Fruit fly (Drosophila melanogaster) whole organism, embryonic: Measurements from ENCODE around the gene Cow.

Experiments
- CG10147 ChIP-seq: fragments of 200-800 bp; sonication (Bioruptor generic); optimal IDR thresholded peaks from 2 replicates; lab custom pipeline; 2019; ENCODE audit warnings: missing biosample characterization, mild to moderate bottlenecking, missing genetic modification characterization, moderate library complexity
- CG10565 ChIP-seq: fragments of 200-800 bp; sonication (Bioruptor generic); optimal IDR thresholded peaks from 3 replicates; lab custom pipeline; 2016; ENCODE audit warnings: missing biosample characterization, mild to moderate bottlenecking, missing genetic modification characterization
- CG11504 ChIP-seq: fragments of 200-800 bp; sonication (Bioruptor generic); optimal IDR thresholded peaks from 3 replicates; lab custom pipeline; 2019; ENCODE audit warnings: missing biosample characterization, mild to moderate bottlenecking, missing genetic modification characterization, moderate library complexity
- CG12104 ChIP-seq: fragments of 200-800 bp; sonication (Bioruptor generic); optimal IDR thresholded peaks from 3 replicates; lab custom pipeline; 2016; ENCODE audit warnings: missing biosample characterization, missing genetic modification characterization
- CG13296 ChIP-seq: fragments of 200-800 bp; sonication (Bioruptor generic); optimal IDR thresholded peaks from 3 replicates; lab custom pipeline; 2018; ENCODE audit warnings: missing biosample characterization, mild to moderate bottlenecking, missing genetic modification characterization
- CG15269 ChIP-seq: fragments of 200-800 bp; sonication (Bioruptor generic); optimal IDR thresholded peaks from 2 replicates; lab custom pipeline; 2018; ENCODE audit warnings: missing biosample characterization, mild to moderate bottlenecking, missing genetic modification characterization, moderate library complexity
- CG16815 ChIP-seq: fragments of 200-800 bp; sonication (Bioruptor generic); optimal IDR thresholded peaks from 3 replicates; lab custom pipeline; 2017; ENCODE audit warnings: missing biosample characterization, mild to moderate bottlenecking, missing genetic modification characterization
- CG17612 ChIP-seq: fragments of 200-800 bp; sonication (Bioruptor generic); IDR thresholded peaks from 2 replicates; pipeline ENCODE4 v1.3.6; 2022; ENCODE audit warnings: missing biosample characterization, missing genetic modification characterization
- CG2120 ChIP-seq: fragments of 200-800 bp; sonication (Bioruptor generic); optimal IDR thresholded peaks from 3 replicates; lab custom pipeline; 2016; ENCODE audit warnings: missing biosample characterization, missing genetic modification characterization
- CG2678 ChIP-seq: fragments of 200-800 bp; sonication (Bioruptor generic); optimal IDR thresholded peaks from 3 replicates; lab custom pipeline; 2019; ENCODE audit warnings: missing biosample characterization, mild to moderate bottlenecking, missing genetic modification characterization, moderate library complexity
- CG30403 ChIP-seq: fragments of 200-800 bp; sonication (Bioruptor generic); optimal IDR thresholded peaks from 3 replicates; lab custom pipeline; 2016; ENCODE audit warnings: missing biosample characterization, missing genetic modification characterization
- CG3163 ChIP-seq: fragments of 200-800 bp; sonication (Bioruptor generic); optimal IDR thresholded peaks from 3 replicates; lab custom pipeline; 2016; ENCODE audit warnings: missing biosample characterization, missing genetic modification characterization
- CG3281 ChIP-seq: fragments of 200-800 bp; sonication (Bioruptor generic); optimal IDR thresholded peaks from 3 replicates; lab custom pipeline; 2017; ENCODE audit warnings: missing biosample characterization, mild to moderate bottlenecking, missing genetic modification characterization
- CG6175 ChIP-seq: fragments of 200-800 bp; sonication (Bioruptor generic); IDR thresholded peaks from 3 replicates; pipeline ENCODE4 v1.3.6; 2022; ENCODE audit warnings: missing biosample characterization, missing genetic modification characterization
- CG9727 ChIP-seq: fragments of 200-800 bp; sonication (Bioruptor generic); optimal IDR thresholded peaks from 3 replicates; lab custom pipeline; 2017; ENCODE audit warnings: missing biosample characterization, mild to moderate bottlenecking, missing genetic modification characterization
- CG9817 ChIP-seq: fragments of 200-800 bp; sonication (Bioruptor generic); optimal IDR thresholded peaks from 2 replicates; lab custom pipeline; 2018; ENCODE audit warnings: missing biosample characterization, mild to moderate bottlenecking, missing genetic modification characterization, moderate library complexity
- D19A ChIP-seq: fragments of 200-800 bp; optimal IDR thresholded peaks from 3 replicates; lab custom pipeline; 2019; ENCODE audit warnings: missing biosample characterization, mild to moderate bottlenecking, missing genetic modification characterization, moderate library complexity
- D19B ChIP-seq: fragments of 200-800 bp; sonication (Bioruptor generic); optimal IDR thresholded peaks from 2 replicates; lab custom pipeline; 2017; ENCODE audit warnings: missing biosample characterization, mild to moderate bottlenecking, missing genetic modification characterization
- Dll ChIP-seq: fragments of 200-800 bp; sonication (Bioruptor generic); IDR thresholded peaks from 4 replicates; pipeline ENCODE4 v1.3.6; 2022; ENCODE audit warnings: missing biosample characterization, missing genetic modification characterization; ENCODE audit not compliant: partially characterized antibody
- Ets65A ChIP-seq: fragments of 200-800 bp; sonication (Bioruptor generic); peaks from one replicate; lab custom pipeline; 2016; ENCODE audit warnings: missing biosample characterization, missing genetic modification characterization
- Fer1 ChIP-seq: fragments of 200-800 bp; sonication (Bioruptor generic); optimal IDR thresholded peaks from 2 replicates; lab custom pipeline; 2017; ENCODE audit warnings: missing biosample characterization, mild to moderate bottlenecking, missing genetic modification characterization
- Fer3 ChIP-seq: fragments of 200-800 bp; sonication (Bioruptor generic); optimal IDR thresholded peaks from 2 replicates; lab custom pipeline; 2018; ENCODE audit warnings: missing biosample characterization, mild to moderate bottlenecking, missing genetic modification characterization, moderate library complexity
- Hand ChIP-seq: fragments of 200-800 bp; sonication (Bioruptor generic); optimal IDR thresholded peaks from 2 replicates; lab custom pipeline; 2017; ENCODE audit warnings: mild to moderate bottlenecking, missing biosample characterization, missing genetic modification reagents, missing genetic modification characterization
- Hmr ChIP-seq: fragments of 200-800 bp; sonication (Bioruptor generic); optimal IDR thresholded peaks from 3 replicates; lab custom pipeline; 2017; ENCODE audit warnings: mild to moderate bottlenecking, missing biosample characterization, missing genetic modification reagents, missing genetic modification characterization
- Hr51 ChIP-seq, 2 experiments: fragments of 200-800 bp; sonication (Bioruptor generic); optimal IDR thresholded peaks; 2 replicates in 1 of 2; 3 replicates in 1 of 2; lab custom pipeline; 2016 to 2018; ENCODE audit warnings: missing biosample characterization in 2 of 2, missing genetic modification characterization in 2 of 2, mild to moderate bottlenecking in 1 of 2, moderate library complexity in 1 of 2
- Hsf ChIP-seq: fragments of 200-800 bp; sonication (Bioruptor generic); optimal IDR thresholded peaks from 3 replicates; lab custom pipeline; 2016; ENCODE audit warnings: missing biosample characterization, missing genetic modification characterization
- Med ChIP-seq: fragments of 200-800 bp; sonication (Bioruptor generic); peaks from one replicate; lab custom pipeline; 2016; ENCODE audit warnings: missing biosample characterization, missing genetic modification characterization, mild to moderate bottlenecking, inconsistent platforms, moderate library complexity
- Meics ChIP-seq: fragments of 200-800 bp; sonication (Bioruptor generic); optimal IDR thresholded peaks from 2 replicates; lab custom pipeline; 2017; ENCODE audit warnings: missing biosample characterization, mild to moderate bottlenecking, missing genetic modification characterization
- Rfx ChIP-seq: fragments of 200-800 bp; sonication (Bioruptor generic); IDR thresholded peaks from 2 replicates; pipeline ENCODE4 v1.3.6; 2022; ENCODE audit warnings: missing biosample characterization, missing genetic modification characterization
- Sin3A ChIP-seq: fragments of >200 bp; optimal IDR thresholded peaks from 2 replicates; lab custom pipeline; 2018
- ap ChIP-seq: fragments of 200-800 bp; sonication (Bioruptor generic); IDR thresholded peaks from 2 replicates; pipeline ENCODE4 v1.3.6; 2022; ENCODE audit warnings: missing biosample characterization, missing genetic modification characterization
- bcd ChIP-seq: fragments of 200-800 bp; sonication (Bioruptor generic); optimal IDR thresholded peaks from 2 replicates; lab custom pipeline; 2017; ENCODE audit warnings: missing biosample characterization, mild to moderate bottlenecking, missing genetic modification characterization
- chinmo ChIP-seq: fragments of 200-800 bp; sonication (Bioruptor generic); IDR thresholded peaks from 4 replicates; pipeline ENCODE4 v1.3.6; 2022; ENCODE audit warnings: missing biosample characterization, missing genetic modification characterization; ENCODE audit not compliant: partially characterized antibody
- cwo ChIP-seq: fragments of 200-800 bp; sonication (Bioruptor generic); optimal IDR thresholded peaks from 3 replicates; lab custom pipeline; 2017; ENCODE audit warnings: missing biosample characterization, missing genetic modification characterization, mild to moderate bottlenecking, moderate library complexity, missing genetic modification reagents
- dmrt99B ChIP-seq: fragments of 200-800 bp; sonication (Bioruptor generic); optimal IDR thresholded peaks from 2 replicates; lab custom pipeline; 2018; ENCODE audit warnings: missing biosample characterization, mild to moderate bottlenecking, missing genetic modification characterization, moderate library complexity
- dysf ChIP-seq: fragments of 200-800 bp; sonication (Bioruptor generic); IDR thresholded peaks from 3 replicates; pipeline ENCODE4 v1.3.6; 2022; ENCODE audit warnings: missing biosample characterization, missing genetic modification characterization
- fd102C ChIP-seq: fragments of 200-800 bp; sonication (Bioruptor generic); optimal IDR thresholded peaks from 2 replicates; lab custom pipeline; 2018; ENCODE audit warnings: missing biosample characterization, mild to moderate bottlenecking, missing genetic modification characterization, moderate library complexity
- gro ChIP-seq: fragments of 200-800 bp; sonication (Bioruptor generic); optimal IDR thresholded peaks from 2 replicates; lab custom pipeline; 2016; ENCODE audit warnings: missing biosample characterization, missing genetic modification characterization
- jumu ChIP-seq: fragments of 200-800 bp; sonication (Bioruptor generic); optimal IDR thresholded peaks from 3 replicates; lab custom pipeline; 2016; ENCODE audit warnings: missing biosample characterization, missing genetic modification characterization
- lab ChIP-seq: fragments of 200-800 bp; sonication (Bioruptor generic); optimal IDR thresholded peaks from 3 replicates; lab custom pipeline; 2017; ENCODE audit warnings: missing biosample characterization, missing genetic modification characterization, mild to moderate bottlenecking, moderate library complexity, missing genetic modification reagents
- lmd ChIP-seq: fragments of 200-800 bp; sonication (Bioruptor generic); IDR thresholded peaks from 2 replicates; pipeline ENCODE4 v1.3.6; 2022; ENCODE audit warnings: missing biosample characterization, missing genetic modification characterization
- mirr ChIP-seq: fragments of 200-800 bp; sonication (Bioruptor generic); optimal IDR thresholded peaks from 3 replicates; lab custom pipeline; 2018; ENCODE audit warnings: missing biosample characterization, mild to moderate bottlenecking, missing genetic modification characterization
- nmo ChIP-seq: fragments of 200-800 bp; sonication (Bioruptor generic); optimal IDR thresholded peaks from 2 replicates; lab custom pipeline; 2018; ENCODE audit warnings: missing biosample characterization, mild to moderate bottlenecking, missing genetic modification characterization, moderate library complexity
- pfk ChIP-seq: fragments of 200-800 bp; sonication (Bioruptor generic); optimal IDR thresholded peaks from 2 replicates; lab custom pipeline; 2018; ENCODE audit warnings: missing biosample characterization, mild to moderate bottlenecking, missing genetic modification characterization, moderate library complexity
- run ChIP-seq: fragments of 200-800 bp; sonication (Bioruptor generic); optimal IDR thresholded peaks from 3 replicates; lab custom pipeline; 2018; ENCODE audit warnings: missing biosample characterization, mild to moderate bottlenecking, missing genetic modification characterization
- scrt ChIP-seq: fragments of 200-800 bp; sonication (Bioruptor generic); optimal IDR thresholded peaks from 2 replicates; lab custom pipeline; 2018; ENCODE audit warnings: missing biosample characterization, mild to moderate bottlenecking, missing genetic modification characterization, moderate library complexity
- slbo ChIP-seq: fragments of 200-800 bp; sonication (Bioruptor generic); IDR thresholded peaks from 2 replicates; pipeline ENCODE4 v1.3.6; 2022; ENCODE audit warnings: missing biosample characterization, missing genetic modification characterization
- stwl ChIP-seq: fragments of 200-800 bp; sonication (Bioruptor generic); optimal IDR thresholded peaks from 3 replicates; lab custom pipeline; 2018; ENCODE audit warnings: missing biosample characterization, mild to moderate bottlenecking, missing genetic modification characterization, moderate library complexity
- trem ChIP-seq: fragments of 200-800 bp; optimal IDR thresholded peaks from 3 replicates; lab custom pipeline; 2019; ENCODE audit warnings: missing biosample characterization, mild to moderate bottlenecking, missing genetic modification characterization, moderate library complexity
- zf30C ChIP-seq: fragments of 200-800 bp; sonication (Bioruptor generic); optimal IDR thresholded peaks from 3 replicates; lab custom pipeline; 2018; ENCODE audit warnings: missing biosample characterization, mild to moderate bottlenecking, missing genetic modification characterization

Gene Cow

dm6 chr3R:23110724-23111123 is 1.8 kb downstream of the Cow start (continued):
- TF ChIP-seq lab = peak; percentile 36
- peak; percentile 8 for TF ChIP-seq CG30403
- peak; percentile 19 for TF ChIP-seq nmo (GFP tag; lab: Kevin White, UChicago)
- TF ChIP-seq CG16815 = no peak
- no peak for TF ChIP-seq run (tag; lab: Kevin White, UChicago)
- TF ChIP-seq mirr = no peak
- no peak for TF ChIP-seq pfk
- no peak for TF ChIP-seq trem (tag; lab: Kevin White, UChicago)
- TF ChIP-seq Hand (GFP tag; lab: Kevin White, UChicago) = no peak
- peak; percentile 48 for TF ChIP-seq CG2120 (GFP tag; lab: Kevin White, UChicago)
- TF ChIP-seq Fer3 (tag; lab: Kevin White, UChicago) = peak; percentile 41
- 0 out of 2 replicates have a peak, but pooled peaks have one; percentile 32 for TF ChIP-seq CG17612 (GFP tag; lab: Robert Waterston, UW)
- TF ChIP-seq CG13296 (GFP tag; lab: Kevin White, UChicago) = peak; percentile 1
- no peak for TF ChIP-seq CG10565 (GFP tag; lab: Kevin White, UChicago)
- TF ChIP-seq D19A (tag; lab: Kevin White, UChicago) = peak; percentile 60
- no peak for TF ChIP-seq jumu (GFP tag; lab: Kevin White, UChicago)
- TF ChIP-seq Med = peak; percentile 86
- peak; percentile 8 for TF ChIP-seq cwo
- peak; percentile 31 for TF ChIP-seq Meics (GFP tag; lab: Kevin White, UChicago)
- TF ChIP-seq lmd (GFP tag; lab: Robert Waterston, UW) = no peak
- peak; percentile 66 for TF ChIP-seq CG10147 (GFP tag; lab: Kevin White, UChicago)
- TF ChIP-seq fd102C (GFP tag; lab: Kevin White, UChicago) = no peak
- peak in 1 of 2 experiments; percentile 18 for TF ChIP-seq Hr51 (GFP tag; optimal IDR thresholded peaks at IDR 0.05; lab: Kevin White, UChicago)
- TF ChIP-seq slbo (GFP tag; lab: Robert Waterston, UW) = peak; percentile 30; the same call in 1 of the 2 replicates
- peak; percentile 56 for TF ChIP-seq CG2678 (tag; lab: Kevin White, UChicago)
- TF ChIP-seq Fer1 = peak; percentile 40
- no peak for TF ChIP-seq CG9817 (tag; lab: Kevin White, UChicago)
- TF ChIP-seq ap (GFP tag; lab: Robert Waterston, UW) = no peak
- TF ChIP-seq Hsf (GFP tag; lab: Kevin White, UChicago) = no peak
- TF ChIP-seq dmrt99B (tag; lab: Kevin White, UChicago) = peak; percentile 29
- peak; percentile 44 for TF ChIP-seq CG11504
- TF ChIP-seq dysf = peak; percentile 24; the same call in 1 of the 3 replicates
- TF ChIP-seq CG3281 (GFP tag; lab: Kevin White, UChicago) = peak; percentile 35
- no peak for TF ChIP-seq Dll (GFP tag; lab: Robert Waterston, UW)
- TF ChIP-seq D19B (GFP tag; lab: Kevin White, UChicago) = no peak
- TF ChIP-seq CG9727 (GFP tag; lab: Kevin White, UChicago) = peak; percentile 4
- no peak for TF ChIP-seq chinmo
- TF ChIP-seq zf30C (GFP tag; lab: Kevin White, UChicago) = no peak
- TF ChIP-seq CG6175 (GFP tag; lab: Robert Waterston, UW) = no peak
- peak; percentile 39 for TF ChIP-seq gro
- no peak for TF ChIP-seq CG12104
- no peak for TF ChIP-seq Rfx
- peak; percentile 6 for TF ChIP-seq scrt
- TF ChIP-seq bcd (GFP tag; lab: Kevin White, UChicago) = peak; percentile 30
- TF ChIP-seq Sin3A = no peak
- peak; percentile 27 for TF ChIP-seq Hmr (GFP tag; lab: Kevin White, UChicago)
- TF ChIP-seq CG3163 = no peak
- peak; percentile 33 for TF ChIP-seq CG15269
- peak; percentile 54 for TF ChIP-seq Ets65A (GFP tag; lab: Kevin White, UChicago)
- no peak for TF ChIP-seq stwl
